Worm (Caenorhabditis elegans): ENCODE measurements around the gene hpo-8.

ce11 chrV:6881038-6881437 is 41.9 kb downstream of the hpo-8 start, which contains the start of gene unc-70:
- no peak for TF ChIP-seq unc-130 (GFP tag; optimal IDR thresholded peaks at IDR 0.05)
- no peak for TF ChIP-seq madf-9 (GFP tag; conservative IDR thresholded peaks at IDR 0.05)
- no peak for TF ChIP-seq egl-27 (tag; optimal IDR thresholded peaks at IDR 0.05)
- no peak for TF ChIP-seq unc-62 (GFP tag; optimal IDR thresholded peaks at IDR 0.05 in 1 of 2)
- TF ChIP-seq unc-62 (tag; optimal IDR thresholded peaks at IDR 0.05), result no peak
- no peak for TF ChIP-seq ZK546.5 (tag; optimal IDR thresholded peaks at IDR 0.05)
- no peak for TF ChIP-seq ceh-20 (GFP tag; IDR thresholded peaks at IDR 0.05)
- no peak for TF ChIP-seq snpc-4 (tag; optimal IDR thresholded peaks at IDR 0.05)
- TF ChIP-seq mep-1 (tag; optimal IDR thresholded peaks at IDR 0.05), result no peak
- no peak for TF ChIP-seq skn-1 (tag; optimal IDR thresholded peaks at IDR 0.05)
- TF ChIP-seq mdl-1 (tag; optimal IDR thresholded peaks at IDR 0.05), result no peak

Data from whole organism, L4 larva.